Worm (Caenorhabditis elegans) whole organism, early embryonic: ENCODE data around the gene F10C1.9.

ENCODE experiments used
- F13C5.2 ChIP-seq: sonication (generic microtip); optimal IDR thresholded peaks from 2 replicates; lab custom pipeline; 2017; ENCODE audit warnings: mild to moderate bottlenecking, missing genetic modification characterization, inconsistent platforms, missing compliant biosample characterization
- ama-1 ChIP-seq: fragments of 150-350 bp; optimal IDR thresholded peaks from 2 replicates; lab custom pipeline; 2014
- flt-1 ChIP-seq: fragments of 200-800 bp; sonication (Bioruptor generic); IDR thresholded peaks from 2 replicates; pipeline ENCODE4 v1.3.6; 2022; ENCODE audit warnings: missing genetic modification characterization, missing compliant biosample characterization
- scrt-1 ChIP-seq: fragments of 200-800 bp; sonication (Bioruptor generic); IDR thresholded peaks from 2 replicates; pipeline ENCODE4 v1.3.6; 2022; ENCODE audit warnings: missing genetic modification characterization, missing compliant biosample characterization
- tra-4 ChIP-seq: sonication (generic microtip); optimal IDR thresholded peaks from 2 replicates; lab custom pipeline; 2017; ENCODE audit warnings: missing genetic modification characterization, missing compliant biosample characterization

- TF ChIP-seq flt-1 (GFP tag; lab: Robert Waterston, UW) (no peak), ama-1 (lab: Kevin White, UChicago) (no peak), scrt-1 (no peak), tra-4 (tag; lab: Kevin White, UChicago) (no peak), F13C5.2 (tag; lab: Kevin White, UChicago) (no peak)
These were observed 3.3 kb upstream of the F10C1.9 start for ce11 chrII:5748395-5748794.
